Worm (Caenorhabditis elegans): ENCODE results near the gene twk-25.

twk-25 gene

ce11 chrIV:11503654-11504053, 862 bp upstream of the twk-25 start (continued):
- TF ChIP-seq lir-3 (tag; optimal IDR thresholded peaks at IDR 0.05; ENCODE audit: poor library complexity) (no peak), unc-130 (tag; optimal IDR thresholded peaks at IDR 0.05) (peak; percentile 24), snu-23 (GFP tag; optimal IDR thresholded peaks at IDR 0.05) (peak; percentile 21), nhr-85 (tag) (peak; percentile 75), hpl-2 (GFP tag; optimal IDR thresholded peaks at IDR 0.05) (no peak), grh-1 (GFP tag; IDR thresholded peaks at IDR 0.05) (no peak)

- TF ChIP-seq sox-4 (tag; optimal IDR thresholded peaks at IDR 0.05) = no peak
- no peak for TF ChIP-seq C04F5.9 (tag; optimal IDR thresholded peaks at IDR 0.05)
- TF ChIP-seq sptf-1 (tag; optimal IDR thresholded peaks at IDR 0.05) = no peak
- no peak for TF ChIP-seq unc-62 (GFP tag; optimal IDR thresholded peaks at IDR 0.05)
- TF ChIP-seq lsy-2 (tag; optimal IDR thresholded peaks at IDR 0.05) = no peak
- TF ChIP-seq alr-1 (tag; optimal IDR thresholded peaks at IDR 0.05; ENCODE audit: borderline replicate concordance) = no peak
- TF ChIP-seq fos-1 (tag; optimal IDR thresholded peaks at IDR 0.05) = no peak
- TF ChIP-seq irx-1 (tag; optimal IDR thresholded peaks at IDR 0.05) = no peak
- TF ChIP-seq nhr-20 (tag; optimal IDR thresholded peaks at IDR 0.05) = no peak
- no peak for TF ChIP-seq swsn-7 (tag; optimal IDR thresholded peaks at IDR 0.05)
These were observed 6.1 kb downstream of the twk-25 start, which contains the start of gene M04B2.6 for ce11 chrIV:11510664-11511063. TSS of gene M04B2.6 (minus strand) at chrIV:11510764.

- TF ChIP-seq lin-14 (GFP tag; optimal IDR thresholded peaks at IDR 0.05) (no peak), alr-1 (tag; optimal IDR thresholded peaks at IDR 0.05; ENCODE audit: borderline replicate concordance) (no peak), fkh-8 (tag; optimal IDR thresholded peaks at IDR 0.05) (no peak), sox-4 (tag; optimal IDR thresholded peaks at IDR 0.05) (no peak), nhr-28 (tag; optimal IDR thresholded peaks at IDR 0.05) (no peak), nhr-90 (tag; optimal IDR thresholded peaks at IDR 0.05; ENCODE audit: poor library complexity) (peak; percentile 13), unc-98 (GFP tag; IDR thresholded peaks at IDR 0.05) (no peak), egl-13 (tag; optimal IDR thresholded peaks at IDR 0.05) (no peak), ztf-11 (tag; optimal IDR thresholded peaks at IDR 0.05) (no peak), mab-9 (GFP tag; IDR thresholded peaks at IDR 0.05) (no peak), swsn-7 (tag; optimal IDR thresholded peaks at IDR 0.05) (peak; percentile 52), aly-2 (tag; optimal IDR thresholded peaks at IDR 0.05) (no peak), lin-39 (tag; optimal IDR thresholded peaks at IDR 0.05) (peak; percentile 11), lsy-2 (tag; optimal IDR thresholded peaks at IDR 0.05) (peak; percentile 54 to 74), ceh-82 (tag; optimal IDR thresholded peaks at IDR 0.05) (peak in 2 of 3 experiments; percentile 34 to 55), snu-23 (GFP tag; optimal IDR thresholded peaks at IDR 0.05) (peak; percentile 59), C16A3.4 (tag; optimal IDR thresholded peaks at IDR 0.05) (peak; percentile 64), isw-1 (GFP tag; IDR thresholded peaks at IDR 0.05) (peak; percentile 6; the same call in 1 of the 2 replicates), fkh-10 (GFP tag; optimal IDR thresholded peaks at IDR 0.05) (no peak), efl-3 (GFP tag; optimal IDR thresholded peaks at IDR 0.05) (no peak), lin-13 (GFP tag; optimal IDR thresholded peaks at IDR 0.05) (peak; percentile 13), sptf-1 (tag; optimal IDR thresholded peaks at IDR 0.05) (no peak), nhr-19 (GFP tag; conservative IDR thresholded peaks at IDR 0.05) (peak; percentile 43), nhr-47 (tag; optimal IDR thresholded peaks at IDR 0.05) (peak; percentile 51), egl-27 (tag; optimal IDR thresholded peaks at IDR 0.05) (no peak), jun-1 (tag; optimal IDR thresholded peaks at IDR 0.05) (no peak), lin-15B (tag; optimal IDR thresholded peaks at IDR 0.05) (peak; percentile 26), elt-2 (tag; optimal IDR thresholded peaks at IDR 0.05) (no peak), nhr-76 (tag; optimal IDR thresholded peaks at IDR 0.05) (no peak), dpl-1 (GFP tag; optimal IDR thresholded peaks at IDR 0.05) (peak; percentile 62 to 73 (median 72)), hpl-2 (GFP tag; optimal IDR thresholded peaks at IDR 0.05) (no peak), ama-1 (optimal IDR thresholded peaks at IDR 0.05) (no peak), lin-35 (GFP tag; optimal IDR thresholded peaks at IDR 0.05) (peak; percentile 66 to 80), unc-62 (GFP tag; optimal IDR thresholded peaks at IDR 0.05) (no peak), nhr-20 (tag; optimal IDR thresholded peaks at IDR 0.05) (peak; percentile 32), elt-3 (tag; optimal IDR thresholded peaks at IDR 0.05) (no peak), hlh-4 (tag; optimal IDR thresholded peaks at IDR 0.05) (no peak), grh-1 (GFP tag; IDR thresholded peaks at IDR 0.05) (no peak), blmp-1 (tag; optimal IDR thresholded peaks at IDR 0.05) (peak; percentile 49), tbx-2 (tag; optimal IDR thresholded peaks at IDR 0.05) (peak; percentile 40), mep-1 (tag; optimal IDR thresholded peaks at IDR 0.05) (peak; percentile 85), nhr-84 (tag; optimal IDR thresholded peaks at IDR 0.05) (no peak)
These were observed 16.4 kb downstream of the twk-25 start, which contains the start of the genes M04B2.4 and gfl-1 for ce11 chrIV:11520960-11521359. TSS of gene M04B2.4 (minus strand) at chrIV:11521031. TSS of gene gfl-1 (plus strand) at chrIV:11521290.

Measured in whole organism, L1 larva.